Fruit fly (Drosophila melanogaster): ENCODE results near the gene ImpL2.

Gene ImpL2

DNA sequence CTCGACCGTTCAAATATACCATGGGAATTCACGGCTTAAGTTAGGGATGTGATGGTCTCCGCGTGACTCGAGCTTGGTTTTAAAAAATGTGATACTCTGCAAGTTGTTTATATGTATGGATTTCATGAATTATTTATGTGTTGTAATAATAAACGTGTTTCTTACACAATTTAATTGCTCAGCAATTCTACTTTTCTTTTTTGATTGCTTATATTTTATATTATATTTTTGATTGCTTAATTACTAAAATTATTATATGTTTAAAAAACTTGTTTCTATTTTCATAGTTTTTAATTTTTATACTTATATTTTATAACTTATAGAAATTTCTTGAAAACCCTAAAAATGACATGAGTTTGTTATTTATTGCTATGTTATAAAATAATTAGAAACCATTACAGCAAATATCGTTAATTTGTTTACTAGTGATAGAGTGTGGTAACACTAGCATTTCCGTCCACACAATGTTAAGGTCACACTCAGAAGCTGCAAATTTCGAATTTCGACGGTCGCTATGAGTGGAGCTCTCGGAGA, 18.4 kb upstream of the ImpL2 start, which contains the start of the genes ago and CG1265:
Gene ago, minus strand, starts transcription at position 6 of the 534 bp plus-strand sequence.
Gene CG1265, plus strand, starts transcription at position 476 of the 534 bp plus-strand sequence.
- no peak for TF ChIP-seq noc (tag; optimal IDR thresholded peaks at IDR 0.05)

dm6 chr3L:4253611-4254300, 17.8 kb upstream of the ImpL2 start:
- no peak for TF ChIP-seq noc (tag; optimal IDR thresholded peaks at IDR 0.05)

DNA sequence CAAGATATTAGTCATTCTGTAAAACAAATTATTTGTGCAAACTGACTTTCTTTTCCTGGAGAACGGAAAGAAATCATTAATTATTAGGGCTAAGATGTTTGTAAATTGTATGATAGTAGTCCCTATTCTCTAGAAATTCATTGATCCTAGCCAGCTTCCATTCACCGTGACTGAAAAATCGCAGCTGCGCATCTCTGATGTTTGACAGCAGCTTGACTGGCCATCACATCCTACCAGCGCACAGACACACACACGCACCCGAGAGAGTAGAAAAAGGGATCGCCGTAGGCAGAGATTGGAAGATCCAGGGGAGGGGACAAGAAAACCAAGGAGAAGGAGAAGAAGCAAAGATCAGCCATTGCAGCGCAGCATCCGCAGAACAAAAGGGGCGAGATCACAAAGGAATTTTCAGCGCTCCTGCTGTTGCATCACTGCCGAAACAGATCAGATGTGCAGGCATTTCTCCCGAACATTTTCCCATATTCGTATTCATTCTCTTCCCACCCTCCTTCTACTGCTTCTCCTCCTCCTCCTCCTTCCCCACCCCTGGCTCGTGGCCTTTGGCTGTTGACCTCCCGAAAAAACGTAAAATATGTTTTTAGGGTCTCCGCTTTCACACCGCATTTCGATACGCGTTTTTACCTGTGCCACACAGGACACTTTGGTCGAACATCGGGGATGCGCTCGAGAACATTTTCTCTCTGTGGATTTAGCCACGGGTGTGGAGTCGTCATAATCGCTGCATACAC, 17.1 kb upstream of the ImpL2 start:
- TF ChIP-seq noc (tag; optimal IDR thresholded peaks at IDR 0.05): no peak

DNA sequence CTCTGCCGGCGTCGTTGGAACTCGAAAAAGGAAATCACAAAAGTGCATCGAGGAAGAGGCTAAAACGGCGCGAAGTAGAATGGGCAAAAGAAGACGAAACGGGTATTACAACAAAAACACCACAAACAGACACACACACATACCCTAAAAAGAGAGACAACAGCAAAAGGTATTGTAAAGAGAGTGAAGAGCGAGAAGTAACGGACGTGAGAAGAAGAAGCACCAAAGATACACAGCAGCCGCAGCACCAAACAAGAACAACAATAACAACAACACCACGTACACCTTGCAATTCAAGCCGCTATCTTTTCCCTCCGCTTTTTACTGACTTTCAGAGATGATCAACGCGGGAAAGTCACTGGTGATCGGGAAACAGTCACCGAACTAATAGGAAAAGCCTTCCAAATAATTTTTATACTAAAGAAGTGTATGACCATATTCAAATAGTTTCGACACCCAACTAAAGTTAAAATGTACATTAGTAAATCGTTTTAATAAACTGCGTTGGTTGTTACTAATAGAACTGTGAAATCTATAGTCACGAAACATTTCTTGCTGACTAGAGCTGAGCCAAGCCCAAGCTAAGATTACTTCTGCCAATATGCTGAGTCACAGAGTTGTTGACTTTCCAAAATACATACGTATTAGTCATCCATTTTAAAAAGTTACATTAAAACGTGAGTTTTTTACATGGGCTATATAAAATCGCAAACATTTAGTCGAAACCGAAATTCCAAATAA, 16.3 kb upstream of the ImpL2 start:
- TF ChIP-seq noc (tag; optimal IDR thresholded peaks at IDR 0.05): no peak

- TF ChIP-seq noc (tag; optimal IDR thresholded peaks at IDR 0.05): no peak
Observed at dm6 chr3L:4242428-4242827, 6.5 kb upstream of the ImpL2 start, which contains the start of gene pav. pav (plus strand) TSS chr3L:4242734.

- TF ChIP-seq noc (tag; optimal IDR thresholded peaks at IDR 0.05): peak; percentile 96
Observed at dm6 chr3L:4239442-4240322, 3.7 kb upstream of the ImpL2 start, which contains the start of gene Sqor. Sqor (plus strand) TSS chr3L:4240173.

DNA sequence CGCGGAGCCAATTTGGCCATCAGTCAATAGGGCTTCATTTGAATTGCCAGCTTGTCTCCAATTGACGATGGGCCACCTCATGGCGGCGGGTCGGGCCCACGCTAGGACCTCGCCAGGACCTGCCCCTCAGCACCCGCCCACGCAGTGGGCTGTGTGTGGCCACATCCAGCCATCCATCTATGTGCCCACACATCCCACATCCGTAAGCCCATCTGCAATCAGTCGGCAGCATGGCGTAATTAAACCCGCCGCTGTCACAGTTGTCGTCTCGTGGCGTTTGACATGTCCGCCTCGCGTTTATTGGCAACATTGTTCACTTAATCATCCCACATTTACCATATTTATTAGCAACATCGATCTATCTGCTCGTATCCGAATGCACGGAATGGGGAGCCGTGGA, 2.2 kb upstream of the ImpL2 start:
- no peak for TF ChIP-seq noc (tag; optimal IDR thresholded peaks at IDR 0.05)

dm6 chr3L:4233603-4234277, 2.2 kb downstream of the ImpL2 start:
- no peak for TF ChIP-seq noc (tag; optimal IDR thresholded peaks at IDR 0.05)

dm6 chr3L:4232724-4233367, 3.1 kb downstream of the ImpL2 start:
- peak; percentile 50 for TF ChIP-seq noc (tag; optimal IDR thresholded peaks at IDR 0.05)

- TF ChIP-seq noc (tag; optimal IDR thresholded peaks at IDR 0.05): no peak
Observed at dm6 chr3L:4232227-4232626, 3.7 kb downstream of the ImpL2 start.

DNA sequence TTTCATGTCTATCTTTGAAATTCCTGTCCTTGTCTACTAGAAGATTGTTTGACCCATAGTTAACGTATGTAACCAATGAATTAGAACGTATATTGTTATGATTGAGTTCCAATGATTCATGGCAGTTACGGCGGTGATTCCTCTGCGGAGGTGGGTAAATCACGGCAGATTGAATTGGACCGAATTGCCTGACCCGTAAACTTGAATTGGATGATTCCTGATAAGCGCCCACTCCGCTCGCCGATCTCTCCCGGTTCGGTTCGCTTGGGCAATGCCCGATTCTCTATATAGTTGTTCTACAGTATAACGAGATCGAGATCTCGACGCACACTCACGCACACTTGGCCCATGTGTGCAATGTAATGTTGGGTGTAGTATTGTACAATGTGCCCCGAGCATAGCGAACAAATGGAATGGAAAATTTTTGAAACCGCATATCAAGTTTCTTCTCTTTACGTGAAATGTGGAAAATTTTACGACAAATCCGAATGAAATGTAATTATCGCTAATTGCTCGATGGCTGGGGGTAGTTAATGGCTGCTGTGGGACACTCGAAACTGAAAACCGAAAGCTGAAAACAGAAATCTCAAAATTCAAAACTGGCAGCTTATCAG, 4.4 kb downstream of the ImpL2 start:
- no peak for TF ChIP-seq noc (tag; optimal IDR thresholded peaks at IDR 0.05)

DNA sequence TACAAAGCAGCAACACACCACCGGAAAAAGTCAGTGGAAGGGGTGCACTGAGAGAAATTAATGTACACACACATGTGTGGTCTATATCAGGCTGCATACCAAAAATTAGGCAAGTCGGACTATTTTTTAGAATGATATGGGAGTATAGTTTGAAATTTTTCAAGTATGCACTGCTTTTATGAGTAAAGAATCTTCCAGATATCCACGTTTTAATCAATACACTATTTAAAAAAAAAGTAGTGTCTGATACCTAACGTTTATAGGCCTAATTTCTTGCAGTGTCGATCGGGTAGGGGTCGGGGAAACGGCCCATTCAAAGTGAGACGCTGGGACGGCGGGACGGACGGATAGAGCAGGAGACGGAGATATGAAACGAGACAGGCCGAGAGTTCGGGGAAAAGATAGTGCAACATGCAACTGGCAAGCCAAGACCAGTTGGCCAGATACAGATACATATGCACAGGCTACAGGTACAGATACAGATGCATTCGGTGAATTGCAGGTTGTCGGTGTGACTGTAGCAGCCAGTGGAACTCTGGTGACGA, 5.5 kb downstream of the ImpL2 start:
- TF ChIP-seq noc (tag; optimal IDR thresholded peaks at IDR 0.05): no peak

- TF ChIP-seq noc (tag; optimal IDR thresholded peaks at IDR 0.05): no peak
Observed at dm6 chr3L:4229365-4229967, 6.5 kb downstream of the ImpL2 start.
